Fruit fly (Drosophila melanogaster) whole organism, adult: Measurements from ENCODE around the gene hid.

Experiments used
- Mnt ChIP-seq: fragments of 200-800 bp; sonication (Bioruptor generic); optimal IDR thresholded peaks from 2 replicates; lab custom pipeline; 2016; ENCODE audit warnings: missing biosample characterization, mild to moderate bottlenecking, missing genetic modification characterization
- bab1 ChIP-seq: fragments of 200-800 bp; sonication (Bioruptor generic); optimal IDR thresholded peaks from 3 replicates; lab custom pipeline; 2019; ENCODE audit warnings: missing biosample characterization, mild to moderate bottlenecking, missing genetic modification characterization, moderate library complexity
- kay ChIP-seq: fragments of 200-800 bp; sonication (Bioruptor generic); peaks from one replicate; lab custom pipeline; 2016; ENCODE audit warnings: missing biosample characterization, missing genetic modification characterization, borderline replicate concordance
- ovo ChIP-seq: fragments of 200-800 bp; sonication (Bioruptor generic); optimal IDR thresholded peaks from 2 replicates; lab custom pipeline; 2016; ENCODE audit warnings: missing biosample characterization, missing genetic modification characterization
- tj ChIP-seq: fragments of 200-800 bp; sonication (Bioruptor generic); optimal IDR thresholded peaks from 3 replicates; lab custom pipeline; 2017; ENCODE audit warnings: missing biosample characterization, mild to moderate bottlenecking, missing genetic modification characterization, moderate library complexity

- peak; percentile 62 for TF ChIP-seq kay (GFP tag; lab: Kevin White, UChicago)
- peak; percentile 65 for TF ChIP-seq ovo (GFP tag; lab: Kevin White, UChicago)
- TF ChIP-seq tj (GFP tag; lab: Kevin White, UChicago): peak; percentile 78
- TF ChIP-seq Mnt (GFP tag; lab: Kevin White, UChicago): peak; percentile 74
- peak; percentile 91 for TF ChIP-seq bab1 (GFP tag; lab: Kevin White, UChicago)
These were observed at the start of gene hid for dm6 chr3L:18185542-18186312.
